Worm (Caenorhabditis elegans) whole organism, L4 larva: ENCODE measurements around the gene T28C12.2.
A peak's percentile ranks its signal among the peaks of the same experiment; 100 is the strongest.

Experiments used
- D1046.2 ChIP-seq: fragments of 200-800 bp; sonication (Bioruptor generic); IDR thresholded peaks from 2 replicates; pipeline ENCODE4 v1.3.6; 2022; ENCODE audit warnings: missing genetic modification characterization, missing compliant biosample characterization
- F26F4.8 ChIP-seq: fragments of 200-800 bp; sonication (Bioruptor generic); conservative IDR thresholded peaks from 2 replicates; pipeline ENCODE4 v1.3.6; 2022; ENCODE audit warnings: missing genetic modification characterization, missing compliant biosample characterization
- T20F7.1 ChIP-seq: fragments of 200-800 bp; sonication (Bioruptor generic); optimal IDR thresholded peaks from 2 replicates; lab custom pipeline; 2018; ENCODE audit warnings: mild to moderate bottlenecking, missing genetic modification characterization, missing compliant biosample characterization
- Y48G9A.11 ChIP-seq: fragments of 200-800 bp; sonication (Bioruptor generic); IDR thresholded peaks from 2 replicates; pipeline ENCODE4 v1.3.6; 2022; ENCODE audit warnings: missing genetic modification reagents, missing genetic modification characterization, missing compliant biosample characterization
- Y5F2A.4 ChIP-seq: fragments of 200-800 bp; sonication (Bioruptor generic); optimal IDR thresholded peaks from 2 replicates; lab custom pipeline; 2018; ENCODE audit warnings: mild to moderate bottlenecking, missing genetic modification characterization, missing compliant biosample characterization
- aly-2 ChIP-seq: sonication (generic microtip); optimal IDR thresholded peaks from 2 replicates; lab custom pipeline; 2018; ENCODE audit warnings: missing biosample characterization, missing genetic modification characterization
- ama-1 ChIP-seq: fragments of 150-350 bp; optimal IDR thresholded peaks from 2 replicates; lab custom pipeline; 2014; ENCODE audit warnings: inconsistent platforms, mixed read lengths
- ces-1 ChIP-seq: fragments of 150-350 bp; sonication (generic microtip); optimal IDR thresholded peaks from 4 replicates; lab custom pipeline; 2014; ENCODE audit warnings: missing biosample characterization, missing genetic modification reagents, missing genetic modification characterization
- cey-2 ChIP-seq: sonication (generic microtip); optimal IDR thresholded peaks from 3 replicates; lab custom pipeline; 2017; ENCODE audit warnings: missing genetic modification characterization, mild to moderate bottlenecking, missing compliant biosample characterization, antibody characterized with exemption, borderline replicate concordance; ENCODE audit not compliant: insufficient read depth
- daf-16 ChIP-seq, 3 experiments: sonication (generic microtip); optimal IDR thresholded peaks; 2 replicates each; lab custom pipeline; 2016 to 2017; ENCODE audit warnings: missing genetic modification characterization in 3 of 3, missing genetic modification reagents in 3 of 3, mild to moderate bottlenecking in 2 of 3, missing compliant biosample characterization in 2 of 3, missing biosample characterization in 1 of 3, moderate library complexity in 1 of 3
- dmd-6 ChIP-seq: fragments of 200-800 bp; sonication (Bioruptor generic); IDR thresholded peaks from 2 replicates; pipeline ENCODE4 v1.3.6; 2022; ENCODE audit warnings: missing genetic modification reagents, missing genetic modification characterization, missing compliant biosample characterization
- dve-1 ChIP-seq: sonication (generic microtip); optimal IDR thresholded peaks from 2 replicates; lab custom pipeline; 2017; ENCODE audit warnings: antibody characterized with exemption, mild to moderate bottlenecking, missing genetic modification characterization, missing compliant biosample characterization; ENCODE audit not compliant: insufficient read depth
- fkh-10 ChIP-seq: fragments of 150-350 bp; optimal IDR thresholded peaks from 2 replicates; lab custom pipeline; 2014; ENCODE audit warnings: missing biosample characterization, missing genetic modification reagents, missing genetic modification characterization
- gei-8 ChIP-seq: fragments of 200-800 bp; sonication (Bioruptor generic); optimal IDR thresholded peaks from 2 replicates; lab custom pipeline; 2018; ENCODE audit warnings: mild to moderate bottlenecking, missing genetic modification characterization, missing compliant biosample characterization
- hif-1 ChIP-seq, 2 experiments: sonication (generic microtip); optimal IDR thresholded peaks; 2 replicates each; lab custom pipeline; 2016 to 2017; ENCODE audit warnings: missing compliant biosample characterization in 2 of 2, missing genetic modification characterization in 2 of 2, missing genetic modification reagents in 2 of 2, missing genotype in 2 of 2, mild to moderate bottlenecking in 1 of 2
- hlh-11 ChIP-seq: fragments of 200-800 bp; sonication (Bioruptor generic); optimal IDR thresholded peaks from 2 replicates; lab custom pipeline; 2018; ENCODE audit warnings: mild to moderate bottlenecking, missing genetic modification characterization, missing compliant biosample characterization
- hlh-30 ChIP-seq: sonication (generic microtip); optimal IDR thresholded peaks from 2 replicates; lab custom pipeline; 2017; ENCODE audit warnings: antibody characterized with exemption, mild to moderate bottlenecking, missing genetic modification characterization, missing compliant biosample characterization; ENCODE audit not compliant: insufficient read depth
- lin-1 ChIP-seq: fragments of 200-800 bp; sonication (Bioruptor generic); IDR thresholded peaks from 2 replicates; pipeline ENCODE4 v1.3.6; 2022; ENCODE audit warnings: missing genetic modification reagents, missing genetic modification characterization, missing compliant biosample characterization
- lin-39 ChIP-seq: fragments of 150-350 bp; optimal IDR thresholded peaks from 2 replicates; lab custom pipeline; 2014; ENCODE audit warnings: missing biosample characterization, missing genetic modification reagents, missing genetic modification characterization
- lsy-2 ChIP-seq, 2 experiments: fragments of 150-350 bp in 1 of 2; sonication (generic microtip) in 1 of 2; optimal IDR thresholded peaks; 2 replicates each; lab custom pipeline; 2014 to 2017; ENCODE audit warnings: missing biosample characterization in 2 of 2, missing genetic modification characterization in 2 of 2
- mep-1 ChIP-seq: fragments of 150-350 bp; sonication (generic microtip); optimal IDR thresholded peaks from 3 replicates; lab custom pipeline; 2014; ENCODE audit warnings: missing biosample characterization, missing genetic modification characterization
- mes-2 ChIP-seq: sonication (generic microtip); optimal IDR thresholded peaks from 2 replicates; lab custom pipeline; 2016; ENCODE audit warnings: missing genotype, mild to moderate bottlenecking, missing genetic modification characterization, missing compliant biosample characterization; ENCODE audit not compliant: poor library complexity, severe bottlenecking
- nhr-11 ChIP-seq: fragments of 150-350 bp; optimal IDR thresholded peaks from 2 replicates; lab custom pipeline; 2014; ENCODE audit warnings: missing biosample characterization, missing genetic modification characterization
- nhr-28 ChIP-seq: fragments of 150-350 bp; optimal IDR thresholded peaks from 2 replicates; lab custom pipeline; 2014; ENCODE audit warnings: missing biosample characterization, missing genetic modification characterization
- nhr-77 ChIP-seq: fragments of 150-350 bp; optimal IDR thresholded peaks from 2 replicates; lab custom pipeline; 2014; ENCODE audit warnings: missing biosample characterization, missing genetic modification characterization
- pha-4 ChIP-seq, 2 experiments: fragments of 150-350 bp in 1 of 2; fragments of 200-800 bp in 1 of 2; sonication (Bioruptor generic) in 1 of 2; IDR thresholded peaks in 1 of 2; optimal IDR thresholded peaks in 1 of 2; 2 replicates each; pipeline versions ENCODE4 v1.3.6 to Lab custom; 2014 to 2022; ENCODE audit warnings: missing genetic modification characterization in 2 of 2, missing genetic modification reagents in 2 of 2, missing biosample characterization in 1 of 2, missing compliant biosample characterization in 1 of 2
- php-3 ChIP-seq: fragments of 200-800 bp; sonication (Bioruptor generic); IDR thresholded peaks from 2 replicates; pipeline ENCODE4 v1.3.6; 2022; ENCODE audit warnings: missing genetic modification reagents, missing genetic modification characterization, missing compliant biosample characterization
- pqm-1 ChIP-seq: sonication (generic microtip); optimal IDR thresholded peaks from 2 replicates; lab custom pipeline; 2017; ENCODE audit warnings: missing biosample characterization, missing genetic modification characterization
- skn-1 ChIP-seq: fragments of 150-350 bp; optimal IDR thresholded peaks from 2 replicates; lab custom pipeline; 2014; ENCODE audit warnings: missing biosample characterization, missing genetic modification characterization
- unc-62 ChIP-seq, 3 experiments: fragments of 150-350 bp in 1 of 3; sonication (generic microtip); optimal IDR thresholded peaks in 2 of 3; peaks in 1 of 3; 1 replicate in 1 of 3; 2 replicates in 2 of 3; lab custom pipeline; 2014 to 2017; ENCODE audit warnings: missing biosample characterization in 3 of 3, missing genetic modification characterization in 3 of 3, missing genetic modification reagents in 3 of 3, missing genotype in 1 of 3
- zfp-2 ChIP-seq: sonication (generic microtip); optimal IDR thresholded peaks from 2 replicates; lab custom pipeline; 2016; ENCODE audit warnings: mild to moderate bottlenecking, missing genetic modification characterization, missing compliant biosample characterization
- ztf-7 ChIP-seq: fragments of 150-350 bp; optimal IDR thresholded peaks from 2 replicates; lab custom pipeline; 2014; ENCODE audit warnings: missing biosample characterization, missing genetic modification characterization

Gene T28C12.2

ce11 chrV:6359522-6359921 is 30.5 kb downstream of the T28C12.2 start:
- TF ChIP-seq lsy-2 (tag; optimal IDR thresholded peaks at IDR 0.05; lab: Kevin White, UChicago) (no peak), pha-4 (GFP tag; IDR thresholded peaks at IDR 0.05; lab: Robert Waterston, UW) (peak; percentile 73), pha-4 (tag; optimal IDR thresholded peaks at IDR 0.05; lab: Kevin White, UChicago) (no peak)

ce11 chrV:6361688-6362087 is 32.7 kb downstream of the T28C12.2 start:
- peak in 1 of 2 experiments; percentile 90 for TF ChIP-seq unc-62 (GFP tag; optimal IDR thresholded peaks at IDR 0.05 in 1 of 2; lab: Kevin White, UChicago)
- TF ChIP-seq unc-62 (tag; optimal IDR thresholded peaks at IDR 0.05; lab: Kevin White, UChicago): no peak
- no peak for TF ChIP-seq ztf-7 (tag; lab: Kevin White, UChicago)

- TF ChIP-seq T20F7.1 (GFP tag; lab: Kevin White, UChicago) (no peak), pqm-1 (tag; lab: Kevin White, UChicago) (peak; percentile 53), ama-1 (no peak), daf-16 (GFP tag; optimal IDR thresholded peaks at IDR 0.05; lab: Kevin White, UChicago) (no peak), daf-16 (tag; optimal IDR thresholded peaks at IDR 0.05; lab: Kevin White, UChicago) (peak; percentile 6), skn-1 (tag; lab: Kevin White, UChicago) (no peak), lin-1 (no peak), hif-1 (tag; optimal IDR thresholded peaks at IDR 0.05; lab: Kevin White, UChicago) (no peak), nhr-11 (tag; lab: Kevin White, UChicago) (no peak), D1046.2 (no peak), Y5F2A.4 (GFP tag; lab: Kevin White, UChicago) (no peak), Y48G9A.11 (GFP tag; lab: Robert Waterston, UW) (no peak), fkh-10 (GFP tag; lab: Kevin White, UChicago) (no peak), nhr-28 (tag; lab: Kevin White, UChicago) (peak; percentile 54), dmd-6 (peak; percentile 20; the same call in 1 of the 2 replicates), lin-39 (tag; lab: Kevin White, UChicago) (no peak), php-3 (GFP tag; lab: Robert Waterston, UW) (no peak), aly-2 (tag; lab: Kevin White, UChicago) (no peak)
- TF ChIP-seq, all 104 proteins: peak for 4
These were observed 35.8 kb downstream of the T28C12.2 start for ce11 chrV:6364806-6365205.

ce11 chrV:6365597-6365996 is 36.6 kb downstream of the T28C12.2 start, which contains the start of gene cest-33:
Gene cest-33, minus strand, starts transcription at chrV:6365671.
- no peak for TF ChIP-seq daf-16 (GFP tag; optimal IDR thresholded peaks at IDR 0.05; lab: Kevin White, UChicago)
- TF ChIP-seq daf-16 (tag; optimal IDR thresholded peaks at IDR 0.05; lab: Kevin White, UChicago): peak; percentile 55
- peak; percentile 20 for TF ChIP-seq hlh-30 (tag; lab: Kevin White, UChicago)
- TF ChIP-seq fkh-10 (GFP tag; lab: Kevin White, UChicago): no peak
- TF ChIP-seq ztf-7 (tag; lab: Kevin White, UChicago): no peak
- TF ChIP-seq dmd-6: peak; percentile 35
- peak; percentile 4 for TF ChIP-seq mep-1 (tag; lab: Kevin White, UChicago)
- no peak for TF ChIP-seq F26F4.8 (GFP tag; lab: Robert Waterston, UW)
- peak; percentile 99 for TF ChIP-seq nhr-28 (tag; lab: Kevin White, UChicago)
- peak; percentile 58 for TF ChIP-seq cey-2
- TF ChIP-seq dve-1 (tag; lab: Kevin White, UChicago): peak; percentile 36
- peak; percentile 4 for TF ChIP-seq nhr-77 (tag; lab: Kevin White, UChicago)
- peak; percentile 17 for TF ChIP-seq hlh-11
- TF ChIP-seq mes-2 (tag; lab: Kevin White, UChicago): peak; percentile 12
- TF ChIP-seq zfp-2: no peak

- TF ChIP-seq nhr-28 (tag; lab: Kevin White, UChicago) (peak; percentile 93), Y48G9A.11 (GFP tag; lab: Robert Waterston, UW) (no peak), gei-8 (no peak), ces-1 (GFP tag; lab: Kevin White, UChicago) (no peak), dmd-6 (no peak)
- TF ChIP-seq, all 104 proteins: peak for 1
These were observed 39.5 kb downstream of the T28C12.2 start for ce11 chrV:6368494-6368893.
